Fruit fly (Drosophila melanogaster) whole organism, pupa: ENCODE results near the gene SelT.

Experiments
- CG10348 ChIP-seq: fragments of 200-800 bp; sonication (Bioruptor generic); IDR thresholded peaks from 2 replicates; pipeline ENCODE4 v1.3.6; 2022; ENCODE audit warnings: missing biosample characterization, missing genetic modification characterization
- CG12605 ChIP-seq: fragments of 200-800 bp; sonication (Bioruptor generic); IDR thresholded peaks from 2 replicates; pipeline ENCODE4 v1.3.6; 2022; ENCODE audit warnings: missing biosample characterization, missing genetic modification characterization
- CG13204 ChIP-seq: fragments of 200-800 bp; sonication (Bioruptor generic); optimal IDR thresholded peaks from 2 replicates; lab custom pipeline; 2018; ENCODE audit warnings: missing biosample characterization, mild to moderate bottlenecking, missing genetic modification characterization, moderate library complexity
- CG14655 ChIP-seq: fragments of 200-800 bp; sonication (Bioruptor generic); optimal IDR thresholded peaks from 3 replicates; lab custom pipeline; 2017; ENCODE audit warnings: mild to moderate bottlenecking, missing biosample characterization, missing genetic modification reagents, missing genetic modification characterization
- CG15710 ChIP-seq: fragments of 200-800 bp; sonication (Bioruptor generic); optimal IDR thresholded peaks from 2 replicates; lab custom pipeline; 2018; ENCODE audit warnings: missing biosample characterization, mild to moderate bottlenecking, missing genetic modification characterization, moderate library complexity
- CG17806 ChIP-seq: fragments of 200-800 bp; sonication (Bioruptor generic); optimal IDR thresholded peaks from 2 replicates; lab custom pipeline; 2018; ENCODE audit warnings: missing biosample characterization, mild to moderate bottlenecking, missing genetic modification characterization, moderate library complexity
- CG32121 ChIP-seq: fragments of 200-800 bp; sonication (Bioruptor generic); IDR thresholded peaks from 2 replicates; pipeline ENCODE4 v1.3.6; 2022; ENCODE audit warnings: missing biosample characterization, missing genetic modification characterization
- CG34367 ChIP-seq: fragments of 200-800 bp; sonication (Bioruptor generic); optimal IDR thresholded peaks from 2 replicates; lab custom pipeline; 2018; ENCODE audit warnings: missing biosample characterization, mild to moderate bottlenecking, missing genetic modification characterization
- CG4496 ChIP-seq: fragments of 200-800 bp; sonication (Bioruptor generic); IDR thresholded peaks from 3 replicates; pipeline ENCODE4 v1.3.6; 2022; ENCODE audit warnings: missing biosample characterization, missing genetic modification characterization
- CG8159 ChIP-seq: fragments of 200-800 bp; sonication (Bioruptor generic); optimal IDR thresholded peaks from 3 replicates; lab custom pipeline; 2018; ENCODE audit warnings: missing biosample characterization, mild to moderate bottlenecking, missing genetic modification characterization, moderate library complexity
- CG8301 ChIP-seq: fragments of 200-800 bp; sonication (Bioruptor generic); optimal IDR thresholded peaks from 2 replicates; lab custom pipeline; 2018; ENCODE audit warnings: missing biosample characterization, mild to moderate bottlenecking, missing genetic modification characterization
- CG9948 ChIP-seq: fragments of 200-800 bp; sonication (Bioruptor generic); optimal IDR thresholded peaks from 2 replicates; lab custom pipeline; 2018; ENCODE audit warnings: missing biosample characterization, mild to moderate bottlenecking, missing genetic modification characterization, moderate library complexity
- D1 ChIP-seq: fragments of 200-800 bp; sonication (Bioruptor generic); optimal IDR thresholded peaks from 2 replicates; lab custom pipeline; 2018; ENCODE audit warnings: missing biosample characterization, mild to moderate bottlenecking, missing genetic modification characterization, moderate library complexity
- EcR ChIP-seq: fragments of 200-800 bp; sonication (Bioruptor generic); optimal IDR thresholded peaks from 3 replicates; lab custom pipeline; 2019; ENCODE audit warnings: missing biosample characterization, missing genetic modification characterization, mild to moderate bottlenecking, moderate library complexity, missing genetic modification reagents
- Ets98B ChIP-seq: fragments of 200-800 bp; sonication (Bioruptor generic); IDR thresholded peaks from 2 replicates; pipeline ENCODE4 v1.3.6; 2022; ENCODE audit warnings: missing biosample characterization, missing genetic modification characterization
- Pif1A ChIP-seq: fragments of 200-800 bp; sonication (Bioruptor generic); optimal IDR thresholded peaks from 3 replicates; lab custom pipeline; 2016; ENCODE audit warnings: missing biosample characterization, missing genetic modification characterization
- Pif1B ChIP-seq: fragments of 200-800 bp; sonication (Bioruptor generic); optimal IDR thresholded peaks from 3 replicates; lab custom pipeline; 2016; ENCODE audit warnings: missing biosample characterization, missing genetic modification characterization
- Snoo ChIP-seq: fragments of 200-800 bp; sonication (Bioruptor generic); optimal IDR thresholded peaks from 3 replicates; lab custom pipeline; 2017; ENCODE audit warnings: missing biosample characterization, mild to moderate bottlenecking, missing genetic modification characterization, inconsistent platforms
- fd96Ca ChIP-seq: fragments of 200-800 bp; sonication (Bioruptor generic); IDR thresholded peaks from 3 replicates; pipeline ENCODE4 v1.3.6; 2022; ENCODE audit warnings: missing biosample characterization, missing genetic modification characterization
- gl ChIP-seq: fragments of 200-800 bp; sonication (Bioruptor generic); optimal IDR thresholded peaks from 2 replicates; lab custom pipeline; 2018; ENCODE audit warnings: missing biosample characterization, mild to moderate bottlenecking, missing genetic modification characterization
- rn ChIP-seq: fragments of 200-800 bp; sonication (Bioruptor generic); IDR thresholded peaks from 2 replicates; pipeline ENCODE4 v1.3.6; 2022; ENCODE audit warnings: missing biosample characterization, missing genetic modification characterization

The SelT gene

DNA sequence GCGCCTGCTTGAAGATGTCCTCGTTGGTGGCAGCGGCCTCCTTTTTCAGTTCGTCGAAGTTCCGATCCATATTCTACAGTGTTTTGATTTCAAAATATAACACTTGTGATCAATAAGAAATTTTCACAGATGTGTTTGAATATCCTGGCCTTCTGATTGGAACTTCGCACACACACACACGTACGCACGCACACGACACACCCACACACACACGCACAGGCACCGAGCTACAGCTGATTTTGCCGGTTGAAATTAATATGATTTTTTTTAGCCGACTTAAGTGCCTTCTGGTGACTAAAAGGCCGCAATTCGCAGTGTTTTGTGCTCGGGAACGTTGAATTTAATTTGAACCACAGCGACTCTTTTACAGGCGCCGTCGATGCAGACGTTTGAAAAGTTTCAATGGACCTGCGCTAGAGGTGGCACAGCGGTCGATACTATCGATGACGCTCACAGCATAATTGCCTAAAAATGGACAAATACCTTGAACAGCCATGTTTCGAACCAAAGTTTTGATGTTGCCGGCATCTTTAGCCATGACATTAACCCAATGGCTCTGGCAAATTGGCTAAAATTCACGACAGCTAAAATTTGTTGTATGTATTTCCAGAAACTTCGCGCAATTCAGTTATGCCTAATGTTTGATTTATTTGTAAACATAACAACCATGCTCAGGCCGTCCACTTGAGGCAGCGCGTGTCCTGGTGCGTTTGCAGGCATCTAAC is 1.3 kb upstream of the SelT start, which contains the start of gene Rtnl1:
Rtnl1 (minus strand) TSS at position 415 of the 725 bp plus-strand sequence.
- no peak for TF ChIP-seq CG15710 (tag; lab: Kevin White, UChicago)
- TF ChIP-seq CG12605 (GFP tag; lab: Robert Waterston, UW), result 0 out of 2 replicates have a peak, but pooled peaks have one; percentile 12
- no peak for TF ChIP-seq Snoo (tag; lab: Kevin White, UChicago)
- no peak for TF ChIP-seq gl (tag; lab: Kevin White, UChicago)
- no peak for TF ChIP-seq CG8159
- TF ChIP-seq CG9948, result no peak
- TF ChIP-seq EcR (GFP tag; lab: Kevin White, UChicago), result peak; percentile 44
- TF ChIP-seq CG10348 (GFP tag; lab: Robert Waterston, UW), result no peak
- TF ChIP-seq CG4496 (GFP tag; lab: Robert Waterston, UW), result peak; percentile 34; the same call in 1 of the 3 replicates
- no peak for TF ChIP-seq D1 (tag; lab: Kevin White, UChicago)
- TF ChIP-seq CG14655 (GFP tag; lab: Kevin White, UChicago), result no peak
- no peak for TF ChIP-seq Pif1A (GFP tag; lab: Kevin White, UChicago)
- TF ChIP-seq Pif1B, result no peak
- TF ChIP-seq fd96Ca (GFP tag; lab: Robert Waterston, UW), result no peak
- TF ChIP-seq CG17806 (tag; lab: Kevin White, UChicago), result peak; percentile 11
- TF ChIP-seq CG32121, result no peak
- TF ChIP-seq, all 21 proteins: peak for 4

DNA sequence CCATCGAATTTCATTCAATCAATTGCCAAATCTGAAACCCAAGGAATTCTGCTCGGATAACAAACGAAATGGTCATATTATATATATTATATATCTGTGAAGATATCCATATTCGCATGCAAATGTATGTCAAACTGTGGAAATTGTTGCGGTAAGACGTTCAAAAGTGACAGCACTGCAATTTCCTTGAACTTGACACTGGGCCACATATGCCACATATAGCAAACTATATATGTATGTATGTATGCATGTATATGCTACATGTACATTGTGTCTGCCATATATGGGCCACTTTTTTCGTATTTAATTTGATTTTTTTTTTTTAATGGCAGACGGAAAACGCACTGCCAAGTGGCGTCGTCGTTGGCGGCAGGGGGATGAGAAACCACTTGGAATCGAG is 9.8 kb downstream of the SelT start:
- TF ChIP-seq D1 (tag; lab: Kevin White, UChicago) (no peak), CG4496 (GFP tag; lab: Robert Waterston, UW) (no peak), CG17806 (tag; lab: Kevin White, UChicago) (no peak), EcR (GFP tag; lab: Kevin White, UChicago) (peak; percentile 20)

DNA sequence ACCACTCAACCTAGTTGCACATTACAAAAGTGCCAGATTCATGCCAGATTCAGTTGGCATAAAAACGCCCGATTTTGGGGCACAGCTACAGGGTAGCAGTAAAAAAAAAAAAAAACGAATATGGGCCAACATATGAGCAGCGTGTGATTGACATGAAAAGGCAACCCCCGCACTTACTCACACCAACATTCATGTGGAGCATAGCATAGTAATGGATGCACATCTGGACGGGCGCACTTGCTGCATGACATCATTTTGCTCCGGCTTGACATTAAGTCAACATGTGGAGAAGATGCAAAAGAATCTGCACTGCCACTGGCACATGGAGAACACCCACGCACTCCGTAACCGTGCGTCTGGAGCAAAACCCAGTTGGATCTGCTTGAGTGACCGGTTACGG is 11.9 kb downstream of the SelT start:
- TF ChIP-seq Pif1A (GFP tag; lab: Kevin White, UChicago), result no peak
- no peak for TF ChIP-seq D1 (tag; lab: Kevin White, UChicago)
- no peak for TF ChIP-seq CG12605 (GFP tag; lab: Robert Waterston, UW)
- no peak for TF ChIP-seq Snoo (tag; lab: Kevin White, UChicago)
- TF ChIP-seq CG10348 (GFP tag; lab: Robert Waterston, UW), result no peak
- no peak for TF ChIP-seq CG13204 (GFP tag; lab: Kevin White, UChicago)
- TF ChIP-seq rn, result no peak
- no peak for TF ChIP-seq CG8159
- TF ChIP-seq CG34367, result no peak
- TF ChIP-seq Pif1B, result no peak
- no peak for TF ChIP-seq CG14655 (GFP tag; lab: Kevin White, UChicago)
- TF ChIP-seq CG17806 (tag; lab: Kevin White, UChicago), result no peak
- TF ChIP-seq CG4496 (GFP tag; lab: Robert Waterston, UW), result no peak
- no peak for TF ChIP-seq CG9948
- no peak for TF ChIP-seq Ets98B (GFP tag; lab: Robert Waterston, UW)

DNA sequence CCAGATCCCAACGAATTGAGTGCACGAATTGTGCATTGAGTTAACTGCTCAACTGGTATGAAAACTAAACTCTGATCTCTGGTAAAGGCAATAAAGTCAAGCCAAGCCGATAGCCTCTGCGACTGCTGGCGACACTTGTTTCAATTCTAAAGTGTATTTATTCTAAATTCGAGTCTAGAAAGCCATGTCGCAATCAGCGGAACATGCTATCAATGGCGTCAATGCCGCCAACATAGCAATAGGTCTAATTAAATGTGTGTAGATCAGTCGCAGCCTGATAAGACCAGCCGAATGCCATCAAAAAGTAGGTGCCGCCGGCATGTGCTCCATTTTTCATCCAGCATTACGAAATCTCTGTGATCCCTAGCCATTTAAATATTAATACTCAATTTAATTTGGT is 14.8 kb downstream of the SelT start:
- no peak for TF ChIP-seq D1 (tag; lab: Kevin White, UChicago)
- no peak for TF ChIP-seq Pif1A (GFP tag; lab: Kevin White, UChicago)
- TF ChIP-seq CG14655 (GFP tag; lab: Kevin White, UChicago), result no peak
- no peak for TF ChIP-seq EcR (GFP tag; lab: Kevin White, UChicago)
- no peak for TF ChIP-seq CG13204 (GFP tag; lab: Kevin White, UChicago)
- no peak for TF ChIP-seq rn
- no peak for TF ChIP-seq fd96Ca (GFP tag; lab: Robert Waterston, UW)
- TF ChIP-seq CG12605 (GFP tag; lab: Robert Waterston, UW), result no peak
- TF ChIP-seq CG34367, result no peak
- TF ChIP-seq CG15710 (tag; lab: Kevin White, UChicago), result no peak
- TF ChIP-seq Ets98B (GFP tag; lab: Robert Waterston, UW), result no peak
- TF ChIP-seq CG9948, result no peak
- no peak for TF ChIP-seq gl (tag; lab: Kevin White, UChicago)
- no peak for TF ChIP-seq Pif1B
- TF ChIP-seq CG8159, result no peak
- no peak for TF ChIP-seq CG10348 (GFP tag; lab: Robert Waterston, UW)
- no peak for TF ChIP-seq CG32121
- no peak for TF ChIP-seq CG8301 (tag; lab: Kevin White, UChicago)
- no peak for TF ChIP-seq CG17806 (tag; lab: Kevin White, UChicago)
- TF ChIP-seq CG4496 (GFP tag; lab: Robert Waterston, UW), result no peak

DNA sequence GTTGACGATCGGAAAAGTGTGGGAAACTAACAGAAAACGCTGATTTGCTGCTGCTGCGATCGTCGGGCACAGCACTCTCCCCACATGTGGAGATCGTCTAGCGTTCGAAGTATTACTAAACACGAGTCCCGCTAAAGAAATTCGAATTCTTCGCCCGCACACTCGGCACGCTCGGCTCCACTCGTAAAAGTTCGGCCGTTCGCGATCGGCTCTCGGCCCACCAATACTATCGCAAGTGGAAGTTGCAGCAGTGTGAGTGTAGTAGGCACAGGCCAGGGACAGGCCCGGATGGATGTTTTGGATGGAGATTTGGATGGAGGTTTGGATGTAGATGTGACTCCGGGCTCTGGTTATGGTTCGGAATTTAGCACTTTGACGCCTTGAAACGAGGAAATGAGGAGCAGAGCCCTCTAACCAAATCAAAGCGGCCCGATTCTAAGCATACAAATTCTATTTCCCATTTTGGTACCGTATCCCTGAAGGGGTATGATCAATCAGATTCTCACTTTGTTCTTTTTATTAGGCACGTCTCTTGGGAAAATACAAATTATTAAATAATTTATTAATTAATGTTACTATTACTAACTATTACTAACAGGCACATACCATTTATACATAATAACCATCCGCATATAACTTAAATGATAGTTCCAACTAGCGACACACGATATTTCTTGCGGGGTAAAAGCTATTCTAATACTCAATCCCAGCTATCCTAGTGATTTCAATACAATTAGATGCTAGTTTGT is 16.8 kb downstream of the SelT start:
- TF ChIP-seq CG32121 (peak; percentile 11; the same call in 1 of the 2 replicates), CG10348 (GFP tag; lab: Robert Waterston, UW) (no peak), fd96Ca (GFP tag; lab: Robert Waterston, UW) (0 out of 3 replicates have a peak, but pooled peaks have one; percentile 32), Snoo (tag; lab: Kevin White, UChicago) (no peak), CG13204 (GFP tag; lab: Kevin White, UChicago) (no peak)
